Worm (Caenorhabditis elegans) whole organism, L2 larva: ENCODE results near the gene memi-3.

Source experiments
- ceh-16 ChIP-seq: fragments of 150-350 bp; optimal IDR thresholded peaks from 2 replicates; lab custom pipeline; 2014; ENCODE audit warnings: missing biosample characterization, missing genetic modification characterization
- ceh-82 ChIP-seq: fragments of 150-350 bp; optimal IDR thresholded peaks from 2 replicates; lab custom pipeline; 2014; ENCODE audit warnings: missing biosample characterization, missing genetic modification characterization
- fos-1 ChIP-seq: fragments of 150-350 bp; optimal IDR thresholded peaks from 2 replicates; lab custom pipeline; 2014; ENCODE audit warnings: missing biosample characterization, missing genetic modification characterization
- lin-11 ChIP-seq: fragments of 150-350 bp; sonication (generic microtip); optimal IDR thresholded peaks from 2 replicates; lab custom pipeline; 2014; ENCODE audit warnings: missing biosample characterization, missing genetic modification characterization, inconsistent platforms, mixed read lengths
- lsy-2 ChIP-seq, 2 experiments: fragments of 150-350 bp in 1 of 2; sonication (generic microtip) in 1 of 2; optimal IDR thresholded peaks; 2 replicates each; lab custom pipeline; 2014 to 2017; ENCODE audit warnings: missing biosample characterization in 2 of 2, missing genetic modification characterization in 2 of 2
- nhr-23 ChIP-seq: fragments of 150-350 bp; optimal IDR thresholded peaks from 2 replicates; lab custom pipeline; 2014; ENCODE audit warnings: missing biosample characterization, missing genetic modification reagents, missing genetic modification characterization
- nhr-6 ChIP-seq: fragments of 150-350 bp; optimal IDR thresholded peaks from 2 replicates; lab custom pipeline; 2014; ENCODE audit warnings: missing biosample characterization, missing genetic modification characterization
- sma-3 ChIP-seq: sonication (generic microtip); optimal IDR thresholded peaks from 2 replicates; lab custom pipeline; 2016; ENCODE audit warnings: missing genetic modification reagents, missing genetic modification characterization, missing compliant biosample characterization
- unc-39 ChIP-seq: fragments of 150-350 bp; optimal IDR thresholded peaks from 2 replicates; lab custom pipeline; 2014; ENCODE audit warnings: missing biosample characterization, missing genetic modification characterization
- unc-62 ChIP-seq: fragments of 150-350 bp; optimal IDR thresholded peaks from 2 replicates; lab custom pipeline; 2014; ENCODE audit warnings: missing biosample characterization, missing genetic modification reagents, missing genetic modification characterization
- ztf-4 ChIP-seq: fragments of 150-350 bp; optimal IDR thresholded peaks from 2 replicates; lab custom pipeline; 2014; ENCODE audit warnings: missing biosample characterization, missing genetic modification characterization

DNA sequence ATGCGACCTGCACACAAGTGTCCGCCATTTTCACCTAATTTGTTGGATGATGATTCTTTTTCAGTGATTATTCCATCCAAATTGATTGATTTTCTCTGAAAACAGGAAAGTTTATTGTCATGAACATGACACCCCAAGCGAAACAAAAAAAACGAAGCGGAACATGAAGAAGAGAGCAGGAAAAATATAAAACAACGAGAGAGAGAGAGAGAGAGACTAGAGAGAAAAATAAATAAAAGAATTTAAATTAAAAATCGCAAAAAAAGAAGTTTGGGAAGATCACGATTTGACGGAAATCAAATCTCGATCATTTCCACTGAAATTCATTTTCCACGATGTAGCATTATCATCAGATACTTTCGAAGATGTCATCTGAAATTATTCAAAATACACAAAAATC lies 43.4 kb downstream of the memi-3 start, which contains the start of gene klp-12:
- TF ChIP-seq lsy-2 (tag; optimal IDR thresholded peaks at IDR 0.05; lab: Kevin White, UChicago), result no peak
- no peak for TF ChIP-seq nhr-6 (tag; lab: Kevin White, UChicago)
- no peak for TF ChIP-seq ceh-82 (tag; lab: Kevin White, UChicago)
- no peak for TF ChIP-seq ceh-16
- no peak for TF ChIP-seq lin-11
- TF ChIP-seq nhr-23 (tag; lab: Kevin White, UChicago), result no peak
- TF ChIP-seq unc-62 (GFP tag; lab: Kevin White, UChicago), result no peak
- no peak for TF ChIP-seq sma-3
- no peak for TF ChIP-seq fos-1 (tag; lab: Kevin White, UChicago)
- no peak for TF ChIP-seq unc-39 (tag; lab: Kevin White, UChicago)
- TF ChIP-seq ztf-4 (tag; lab: Kevin White, UChicago), result no peak
